Worm (Caenorhabditis elegans) whole organism, young adult: Measurements from ENCODE around the gene polq-1.

Source experiments
- B0261.1 ChIP-seq: sonication (generic microtip); optimal IDR thresholded peaks from 2 replicates; lab custom pipeline; 2016; ENCODE audit warnings: mild to moderate bottlenecking, missing genetic modification characterization, moderate library complexity, missing compliant biosample characterization
- F37B4.10 ChIP-seq: fragments of 200-800 bp; sonication (Bioruptor generic); IDR thresholded peaks from 2 replicates; pipeline ENCODE4 v1.3.6; 2022; ENCODE audit warnings: missing genetic modification characterization, missing compliant biosample characterization
- ama-1 ChIP-seq, 3 experiments: fragments of 150-350 bp in 1 of 3; sonication (generic microtip) in 2 of 3; optimal IDR thresholded peaks; 2 replicates each; lab custom pipeline; 2014 to 2018; ENCODE audit warnings: missing biosample characterization in 2 of 3, missing genetic modification characterization in 2 of 3, missing genetic modification reagents in 2 of 3
- egl-44 ChIP-seq: fragments of 200-800 bp; sonication (Bioruptor generic); IDR thresholded peaks from 2 replicates; pipeline ENCODE4 v1.3.6; 2022; ENCODE audit warnings: missing genetic modification reagents, missing genetic modification characterization, missing compliant biosample characterization
- madf-3 ChIP-seq: fragments of 200-800 bp; sonication (Bioruptor generic); IDR thresholded peaks from 2 replicates; pipeline ENCODE4 v1.3.6; 2022; ENCODE audit warnings: missing genetic modification reagents, missing genetic modification characterization, missing compliant biosample characterization
- sdz-38 ChIP-seq: sonication (generic microtip); optimal IDR thresholded peaks from 2 replicates; lab custom pipeline; 2016; ENCODE audit warnings: missing genotype, missing genetic modification characterization, missing compliant biosample characterization
- sea-2 ChIP-seq: fragments of 200-800 bp; sonication (Bioruptor generic); IDR thresholded peaks from 2 replicates; pipeline ENCODE4 v1.3.6; 2022; ENCODE audit warnings: missing genetic modification characterization, missing compliant biosample characterization
- unc-62 ChIP-seq: fragments of 150-350 bp; optimal IDR thresholded peaks from 2 replicates; lab custom pipeline; 2014; ENCODE audit warnings: missing biosample characterization, missing genetic modification reagents, missing genetic modification characterization
- xnd-1 ChIP-seq: sonication (generic microtip); optimal IDR thresholded peaks from 2 replicates; lab custom pipeline; 2016; ENCODE audit warnings: missing genotype, missing genetic modification reagents, missing genetic modification characterization, missing compliant biosample characterization
- ztf-22 ChIP-seq: fragments of 200-800 bp; sonication (Bioruptor generic); optimal IDR thresholded peaks from 2 replicates; lab custom pipeline; 2018; ENCODE audit warnings: mild to moderate bottlenecking, missing genetic modification characterization, moderate library complexity, missing compliant biosample characterization

ce11 chrIII:5761886-5762285 lies 41.1 kb downstream of the polq-1 start:
- TF ChIP-seq egl-44 (GFP tag; lab: Robert Waterston, UW), result no peak; the same call in 1 of the 2 replicates
- no peak for TF ChIP-seq sdz-38 (tag; lab: Kevin White, UChicago)
- TF ChIP-seq ama-1 (optimal IDR thresholded peaks at IDR 0.05; lab: Kevin White, UChicago), result no peak
- peak in 1 of 2 experiments; percentile 48 for TF ChIP-seq ama-1 (GFP tag; optimal IDR thresholded peaks at IDR 0.05; lab: Kevin White, UChicago)
- no peak for TF ChIP-seq sea-2 (GFP tag; lab: Robert Waterston, UW)
- no peak for TF ChIP-seq unc-62 (GFP tag; lab: Kevin White, UChicago)
- peak; percentile 81 for TF ChIP-seq B0261.1 (tag; lab: Kevin White, UChicago)
- TF ChIP-seq ztf-22, result no peak
- no peak for TF ChIP-seq madf-3 (GFP tag; lab: Robert Waterston, UW)
- TF ChIP-seq xnd-1, result no peak
- no peak for TF ChIP-seq F37B4.10 (GFP tag; lab: Robert Waterston, UW)
